Worm (Caenorhabditis elegans) whole organism, L3 larva: ENCODE results near the gene F38B2.3.

ENCODE experiments used
- fkh-10 ChIP-seq: sonication (generic microtip); optimal IDR thresholded peaks from 2 replicates; lab custom pipeline; 2017; ENCODE audit warnings: missing biosample characterization, missing genetic modification reagents, missing genetic modification characterization
- nhr-25 ChIP-seq: sonication (generic microtip); optimal IDR thresholded peaks from 2 replicates; lab custom pipeline; 2017; ENCODE audit warnings: missing biosample characterization, missing genetic modification characterization

- no peak for TF ChIP-seq nhr-25 (tag; lab: Kevin White, UChicago)
- no peak for TF ChIP-seq fkh-10 (GFP tag; lab: Kevin White, UChicago)
These were observed 24.2 kb upstream of the F38B2.3 start, which contains the start of gene F08G12.5 for ce11 chrX:11310285-11310838.
